Fruit fly (Drosophila melanogaster) whole organism, adult: ENCODE measurements around the gene ds.

Experiments
- CG14711 ChIP-seq: fragments of 200-800 bp; sonication (Bioruptor generic); optimal IDR thresholded peaks from 2 replicates; lab custom pipeline; 2018; ENCODE audit warnings: missing biosample characterization, mild to moderate bottlenecking, missing genetic modification characterization, moderate library complexity
- CG1620 ChIP-seq: fragments of 200-800 bp; sonication (Bioruptor generic); optimal IDR thresholded peaks from 2 replicates; lab custom pipeline; 2016; ENCODE audit warnings: missing biosample characterization, missing genetic modification characterization
- CG33017 ChIP-seq: fragments of 200-800 bp; sonication (Bioruptor generic); optimal IDR thresholded peaks from 2 replicates; lab custom pipeline; 2018; ENCODE audit warnings: missing biosample characterization, mild to moderate bottlenecking, missing genetic modification characterization, moderate library complexity
- CG7045 ChIP-seq: fragments of 200-800 bp; sonication (Bioruptor generic); optimal IDR thresholded peaks from 2 replicates; lab custom pipeline; 2017; ENCODE audit warnings: missing biosample characterization, mild to moderate bottlenecking, missing genetic modification characterization
- Crg-1 ChIP-seq: fragments of 200-800 bp; sonication (Bioruptor generic); optimal IDR thresholded peaks from 2 replicates; lab custom pipeline; 2016; ENCODE audit warnings: missing biosample characterization, missing genetic modification characterization
- Hr96 ChIP-seq: fragments of 200-800 bp; sonication (Bioruptor generic); optimal IDR thresholded peaks from 2 replicates; lab custom pipeline; 2016; ENCODE audit warnings: missing biosample characterization, missing genetic modification characterization
- Mnt ChIP-seq: fragments of 200-800 bp; sonication (Bioruptor generic); optimal IDR thresholded peaks from 2 replicates; lab custom pipeline; 2016; ENCODE audit warnings: missing biosample characterization, mild to moderate bottlenecking, missing genetic modification characterization
- kay ChIP-seq: fragments of 200-800 bp; sonication (Bioruptor generic); peaks from one replicate; lab custom pipeline; 2016; ENCODE audit warnings: missing biosample characterization, missing genetic modification characterization, borderline replicate concordance
- ovo ChIP-seq: fragments of 200-800 bp; sonication (Bioruptor generic); optimal IDR thresholded peaks from 2 replicates; lab custom pipeline; 2016; ENCODE audit warnings: missing biosample characterization, missing genetic modification characterization
- tj ChIP-seq: fragments of 200-800 bp; sonication (Bioruptor generic); optimal IDR thresholded peaks from 3 replicates; lab custom pipeline; 2017; ENCODE audit warnings: missing biosample characterization, mild to moderate bottlenecking, missing genetic modification characterization, moderate library complexity

dm6 chr2L:672301-672700, 42.5 kb downstream of the ds start:
- TF ChIP-seq CG1620 (GFP tag; lab: Kevin White, UChicago) (no peak), CG14711 (tag; lab: Kevin White, UChicago) (no peak), ovo (GFP tag; lab: Kevin White, UChicago) (no peak), Hr96 (GFP tag; lab: Kevin White, UChicago) (no peak), Crg-1 (GFP tag; lab: Kevin White, UChicago) (no peak), CG33017 (no peak), tj (no peak), CG7045 (GFP tag; lab: Kevin White, UChicago) (no peak), kay (GFP tag; lab: Kevin White, UChicago) (no peak), Mnt (no peak)
